Worm (Caenorhabditis elegans) whole organism, early embryonic: ENCODE results near the gene acs-22.

Source experiments
- aly-1 ChIP-seq: sonication (generic microtip); optimal IDR thresholded peaks from 2 replicates; lab custom pipeline; 2016; ENCODE audit warnings: missing genetic modification characterization, missing compliant biosample characterization
- ama-1 ChIP-seq: fragments of 150-350 bp; optimal IDR thresholded peaks from 2 replicates; lab custom pipeline; 2014
- ets-7 ChIP-seq: sonication (generic microtip); optimal IDR thresholded peaks from 2 replicates; lab custom pipeline; 2016; ENCODE audit warnings: missing genotype, missing genetic modification characterization, missing compliant biosample characterization
- hmbx-1 ChIP-seq: sonication (generic microtip); optimal IDR thresholded peaks from 2 replicates; lab custom pipeline; 2016; ENCODE audit warnings: mild to moderate bottlenecking, missing genetic modification characterization, missing compliant biosample characterization
- sea-1 ChIP-seq: fragments of 200-800 bp; sonication (Bioruptor generic); conservative IDR thresholded peaks from 2 replicates; pipeline ENCODE4 v1.3.6; 2022; ENCODE audit warnings: missing genetic modification characterization, missing compliant biosample characterization

ce11 chrX:8933508-8933907 is 2.5 kb downstream of the acs-22 start:
- no peak for TF ChIP-seq aly-1 (tag; lab: Kevin White, UChicago)
- no peak for TF ChIP-seq ets-7 (tag; lab: Kevin White, UChicago)
- no peak for TF ChIP-seq sea-1
- TF ChIP-seq ama-1: no peak
- TF ChIP-seq hmbx-1 (tag; lab: Kevin White, UChicago): no peak
